Worm (Caenorhabditis elegans): ENCODE data around the gene ZK945.8.

ZK945.8 gene

ce11 chrII:10116690-10117089 lies 8.2 kb downstream of the ZK945.8 start:
- TF ChIP-seq nhr-6 (tag; optimal IDR thresholded peaks at IDR 0.05), result no peak
- TF ChIP-seq unc-62 (GFP tag; optimal IDR thresholded peaks at IDR 0.05), result no peak
- no peak for TF ChIP-seq ztf-11 (tag; optimal IDR thresholded peaks at IDR 0.05)
- TF ChIP-seq nhr-25 (tag; optimal IDR thresholded peaks at IDR 0.05), result no peak
- no peak for TF ChIP-seq unc-55 (GFP tag; optimal IDR thresholded peaks at IDR 0.05)
- TF ChIP-seq fos-1 (tag; optimal IDR thresholded peaks at IDR 0.05), result no peak
- TF ChIP-seq nhr-23 (tag; optimal IDR thresholded peaks at IDR 0.05), result no peak
- no peak for TF ChIP-seq mdl-1 (tag; optimal IDR thresholded peaks at IDR 0.05)
- no peak for TF ChIP-seq aly-2 (tag; optimal IDR thresholded peaks at IDR 0.05)
- TF ChIP-seq sma-9 (GFP tag; optimal IDR thresholded peaks at IDR 0.05), result no peak
- TF ChIP-seq sma-9 (tag; optimal IDR thresholded peaks at IDR 0.05), result no peak
- no peak for TF ChIP-seq sma-3 (GFP tag; optimal IDR thresholded peaks at IDR 0.05)
- no peak for TF ChIP-seq peb-1 (tag; optimal IDR thresholded peaks at IDR 0.05)
- TF ChIP-seq snpc-4 (tag; optimal IDR thresholded peaks at IDR 0.05), result no peak
- no peak for TF ChIP-seq nhr-12 (tag; optimal IDR thresholded peaks at IDR 0.05)

ce11 chrII:10121725-10122124 lies 13.3 kb downstream of the ZK945.8 start, which contains the start of gene lov-1:
Gene lov-1 (minus strand): TSS chrII:10121825.
- TF ChIP-seq Y55F3AM.14 (GFP tag; optimal IDR thresholded peaks at IDR 0.05) (no peak), nhr-10 (tag; optimal IDR thresholded peaks at IDR 0.05) (no peak), sma-9 (GFP tag; optimal IDR thresholded peaks at IDR 0.05) (no peak), sma-9 (tag; optimal IDR thresholded peaks at IDR 0.05) (no peak), zag-1 (tag; optimal IDR thresholded peaks at IDR 0.05) (no peak), ztf-4 (tag; optimal IDR thresholded peaks at IDR 0.05) (no peak), crh-2 (tag; optimal IDR thresholded peaks at IDR 0.05) (no peak), elt-1 (tag; optimal IDR thresholded peaks at IDR 0.05) (no peak), snpc-4 (tag; optimal IDR thresholded peaks at IDR 0.05) (no peak), egl-27 (tag; optimal IDR thresholded peaks at IDR 0.05) (no peak), R02D3.7 (tag; optimal IDR thresholded peaks at IDR 0.05) (no peak), mbf-1 (tag; optimal IDR thresholded peaks at IDR 0.05) (no peak), aly-2 (tag; optimal IDR thresholded peaks at IDR 0.05) (no peak), nhr-23 (tag; optimal IDR thresholded peaks at IDR 0.05) (no peak), ceh-16 (tag; optimal IDR thresholded peaks at IDR 0.05) (no peak), nhr-77 (tag; optimal IDR thresholded peaks at IDR 0.05) (no peak), ceh-82 (tag; optimal IDR thresholded peaks at IDR 0.05) (no peak), mab-5 (tag; optimal IDR thresholded peaks at IDR 0.05) (no peak)

ce11 chrII:10122465-10122864 lies 14.0 kb downstream of the ZK945.8 start, which contains the start of gene F27E5.7:
Gene F27E5.7 (plus strand): TSS chrII:10122765.
- no peak for TF ChIP-seq sem-4 (tag; optimal IDR thresholded peaks at IDR 0.05)
- no peak for TF ChIP-seq unc-55 (GFP tag; optimal IDR thresholded peaks at IDR 0.05)
- TF ChIP-seq nhr-10 (tag; optimal IDR thresholded peaks at IDR 0.05), result no peak
- TF ChIP-seq peb-1 (tag; optimal IDR thresholded peaks at IDR 0.05), result no peak
- no peak for TF ChIP-seq nhr-129 (tag; optimal IDR thresholded peaks at IDR 0.05)
- TF ChIP-seq lin-39 (tag; optimal IDR thresholded peaks at IDR 0.05), result no peak
- TF ChIP-seq lsy-2 (tag; optimal IDR thresholded peaks at IDR 0.05), result no peak
- TF ChIP-seq F13H6.1 (tag; optimal IDR thresholded peaks at IDR 0.05), result no peak
- no peak for TF ChIP-seq mab-5 (tag; optimal IDR thresholded peaks at IDR 0.05)
- TF ChIP-seq zag-1 (tag; optimal IDR thresholded peaks at IDR 0.05), result no peak
- no peak for TF ChIP-seq nhr-12 (tag; optimal IDR thresholded peaks at IDR 0.05)
- TF ChIP-seq gmeb-1 (tag; optimal IDR thresholded peaks at IDR 0.05), result no peak
- no peak for TF ChIP-seq snpc-4 (tag; optimal IDR thresholded peaks at IDR 0.05)
- TF ChIP-seq aly-2 (tag; optimal IDR thresholded peaks at IDR 0.05), result no peak
- TF ChIP-seq ztf-11 (tag; optimal IDR thresholded peaks at IDR 0.05), result no peak
- TF ChIP-seq nhr-237 (tag; optimal IDR thresholded peaks at IDR 0.05), result no peak
- no peak for TF ChIP-seq blmp-1 (tag; optimal IDR thresholded peaks at IDR 0.05; ENCODE audit: insufficient read depth)
- TF ChIP-seq unc-62 (GFP tag; optimal IDR thresholded peaks at IDR 0.05), result no peak

ce11 chrII:10127389-10127788 lies 18.9 kb downstream of the ZK945.8 start, which contains the start of gene F27E5.8:
Gene F27E5.8 (minus strand): TSS chrII:10127489.
- no peak for TF ChIP-seq skn-1 (tag; optimal IDR thresholded peaks at IDR 0.05)
- TF ChIP-seq nhr-129 (tag; optimal IDR thresholded peaks at IDR 0.05), result no peak
- no peak for TF ChIP-seq ZK546.5 (tag; optimal IDR thresholded peaks at IDR 0.05)
- no peak for TF ChIP-seq peb-1 (tag; optimal IDR thresholded peaks at IDR 0.05)
- TF ChIP-seq ztf-1 (GFP tag; conservative IDR thresholded peaks at IDR 0.05), result no peak
- TF ChIP-seq zag-1 (tag; optimal IDR thresholded peaks at IDR 0.05), result no peak
- TF ChIP-seq elt-1 (tag; optimal IDR thresholded peaks at IDR 0.05), result no peak

Data from whole organism, L2 larva.